Worm (Caenorhabditis elegans): ENCODE results near the gene K03H1.9.

K03H1.9 gene

DNA sequence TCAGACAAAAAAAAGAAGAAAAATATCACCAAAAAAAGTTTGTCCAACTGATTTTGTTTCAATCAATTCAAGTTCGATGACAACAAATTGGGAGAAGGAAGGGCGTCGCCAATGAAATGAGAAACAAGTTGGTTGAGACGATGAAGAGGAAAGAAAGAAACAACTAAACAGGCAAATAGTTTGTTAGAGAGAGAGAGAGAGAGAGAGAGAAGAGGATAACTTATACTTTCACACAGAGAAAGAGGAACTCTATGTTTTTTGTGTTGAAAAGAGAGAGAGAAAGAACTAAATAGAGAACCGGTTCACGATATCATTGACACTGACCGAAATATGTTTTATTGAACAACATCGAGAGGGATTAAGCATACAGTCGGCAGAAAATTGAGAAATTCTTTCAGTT lies 33.7 kb downstream of the K03H1.9 start:
- TF ChIP-seq unc-62 (GFP tag; optimal IDR thresholded peaks at IDR 0.05), result no peak

DNA sequence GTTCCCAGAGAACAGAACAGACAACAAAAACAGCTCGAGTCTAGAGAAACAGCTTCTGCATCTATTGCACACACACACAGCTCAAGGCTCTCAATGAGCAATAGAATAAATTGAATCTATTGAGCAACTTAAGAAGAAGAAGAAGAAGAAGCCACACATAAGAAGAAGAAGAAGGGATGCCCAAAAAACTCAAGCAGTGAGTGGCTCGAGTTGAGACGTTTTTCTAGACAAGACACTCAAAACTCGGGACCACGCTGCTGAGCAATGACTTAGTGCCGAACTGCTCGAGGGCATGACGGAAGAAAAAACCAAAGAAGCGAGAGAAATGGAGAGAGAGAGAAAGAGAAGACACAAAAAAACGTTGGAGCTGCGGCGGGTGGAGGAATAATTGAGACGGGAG lies 36.0 kb downstream of the K03H1.9 start:
- no peak for TF ChIP-seq unc-62 (GFP tag; optimal IDR thresholded peaks at IDR 0.05)

- no peak for TF ChIP-seq unc-62 (GFP tag; optimal IDR thresholded peaks at IDR 0.05)
These were observed 37.5 kb downstream of the K03H1.9 start for ce11 chrIII:9903694-9904292.

DNA sequence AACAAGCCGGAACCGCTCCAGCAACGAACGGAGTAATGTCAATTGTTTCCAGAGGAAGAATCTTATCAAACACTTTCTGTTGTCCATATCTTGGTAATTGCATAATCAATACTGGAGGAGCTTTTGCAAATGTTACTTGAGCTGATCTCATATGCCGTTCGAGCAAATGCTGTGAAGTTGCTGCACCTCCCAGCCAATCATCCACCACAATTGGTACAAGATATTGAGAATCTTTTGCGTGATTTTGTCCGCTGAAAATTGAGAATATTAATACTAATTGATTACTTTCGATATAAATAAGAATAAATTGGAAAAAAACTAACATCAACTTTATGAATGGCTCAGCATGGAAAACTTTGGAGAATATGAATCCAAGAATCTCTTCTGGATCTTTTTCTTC lies 41.6 kb downstream of the K03H1.9 start:
- no peak for TF ChIP-seq unc-62 (GFP tag; optimal IDR thresholded peaks at IDR 0.05)

ce11 chrIII:9892855-9893254 lies 48.4 kb downstream of the K03H1.9 start, which contains the start of gene mam-7:
mam-7 (plus strand) TSS chrIII:9893155.
- no peak for TF ChIP-seq unc-62 (GFP tag; optimal IDR thresholded peaks at IDR 0.05)

- no peak for TF ChIP-seq unc-62 (GFP tag; optimal IDR thresholded peaks at IDR 0.05)
These were observed 50.0 kb downstream of the K03H1.9 start, which contains the start of gene alg-4 for ce11 chrIII:9891324-9891723. alg-4 (minus strand) TSS chrIII:9891424.

Data from whole organism, dauer.